Worm (Caenorhabditis elegans): ENCODE results near the gene tba-4.

ce11 chrII:10902104-10902503 lies 16.4 kb upstream of the tba-4 start, which contains the start of gene gly-1:
- TF ChIP-seq snpc-4 (GFP tag; optimal IDR thresholded peaks at IDR 0.05) (no peak), snpc-4 (tag; optimal IDR thresholded peaks at IDR 0.05) (no peak), atf-7 (tag; optimal IDR thresholded peaks at IDR 0.05) (no peak), B0035.1 (tag; optimal IDR thresholded peaks at IDR 0.05) (no peak), attf-5 (GFP tag; optimal IDR thresholded peaks at IDR 0.05) (no peak), unc-130 (GFP tag; optimal IDR thresholded peaks at IDR 0.05) (no peak), nfya-1 (tag; optimal IDR thresholded peaks at IDR 0.05; ENCODE audit: borderline replicate concordance, insufficient read depth) (no peak), unc-62 (GFP tag; optimal IDR thresholded peaks at IDR 0.05) (no peak), cebp-2 (GFP tag; IDR thresholded peaks at IDR 0.05) (no peak)
